Fruit fly (Drosophila melanogaster): ENCODE measurements around the gene Pmi.

- no peak for TF ChIP-seq ttk (optimal IDR thresholded peaks at IDR 0.05)
- no peak for TF ChIP-seq h (optimal IDR thresholded peaks at IDR 0.05)
- no peak for TF ChIP-seq Myc (optimal IDR thresholded peaks at IDR 0.05)
Measured at dm6 chr3L:5813016-5813415, 33.2 kb downstream of the Pmi start, which contains the start of gene mad2.

Measured in Kc167 (cell line).